Worm (Caenorhabditis elegans) whole organism, L4/young adult: ENCODE data around the gene ZK1193.2.

ENCODE experiments used
- W03F9.2 ChIP-seq: fragments of 150-350 bp; optimal IDR thresholded peaks from 2 replicates; lab custom pipeline; 2014; ENCODE audit warnings: missing biosample characterization, missing genetic modification characterization
- dao-5 ChIP-seq: sonication (generic microtip); optimal IDR thresholded peaks from 2 replicates; lab custom pipeline; 2016; ENCODE audit warnings: missing genotype, missing genetic modification characterization, moderate library complexity, missing compliant biosample characterization
- him-1 ChIP-seq: sonication (generic microtip); optimal IDR thresholded peaks from 2 replicates; lab custom pipeline; 2016; ENCODE audit warnings: missing genotype, missing genetic modification reagents, missing genetic modification characterization, missing compliant biosample characterization

ce11 chrX:460351-460750, 34.9 kb upstream of the ZK1193.2 start, which contains the start of gene aagr-4:
- TF ChIP-seq dao-5 (tag; lab: Kevin White, UChicago) (no peak), him-1 (tag; lab: Kevin White, UChicago) (no peak), W03F9.2 (no peak)
